Worm (Caenorhabditis elegans): ENCODE results near the gene atg-9.

DNA sequence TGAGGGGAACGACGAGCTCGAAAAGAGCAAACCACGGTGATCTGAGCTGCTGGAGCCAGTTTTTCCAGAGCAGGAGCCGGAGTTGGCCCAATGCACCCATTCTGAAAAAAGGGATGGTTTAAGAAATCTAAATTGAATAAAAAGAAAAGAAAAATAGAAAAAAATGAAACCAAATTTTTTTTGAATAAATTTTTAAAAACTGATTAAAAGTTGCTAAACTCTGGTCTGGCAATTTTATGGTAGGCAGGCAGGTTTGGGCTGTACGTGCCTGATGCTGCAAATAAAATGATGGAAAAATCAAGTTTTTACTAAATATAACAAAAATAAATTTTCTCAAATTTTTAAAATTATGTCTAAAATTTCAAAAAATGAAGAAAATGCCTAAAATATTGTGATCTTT lies 18.6 kb upstream of the atg-9 start, which contains the start of gene abt-4:
- TF ChIP-seq ama-1 (optimal IDR thresholded peaks at IDR 0.05) (no peak), pha-4 (tag; optimal IDR thresholded peaks at IDR 0.05) (no peak), snpc-4 (tag; optimal IDR thresholded peaks at IDR 0.05) (no peak)
